Fruit fly (Drosophila melanogaster) whole organism, embryonic: ENCODE measurements around the gene smg.

ENCODE experiments used
- Ada2b ChIP-seq: fragments of 200-800 bp; sonication (Bioruptor generic); IDR thresholded peaks from 2 replicates; pipeline ENCODE4 v1.3.6; 2022; ENCODE audit warnings: missing biosample characterization, missing genetic modification characterization
- Asciz ChIP-seq: fragments of 200-800 bp; sonication (Bioruptor generic); optimal IDR thresholded peaks from 2 replicates; lab custom pipeline; 2017; ENCODE audit warnings: missing biosample characterization, mild to moderate bottlenecking, missing genetic modification characterization, missing genetic modification reagents
- BtbVII ChIP-seq: fragments of 200-800 bp; sonication (Bioruptor generic); optimal IDR thresholded peaks from 3 replicates; lab custom pipeline; 2017; ENCODE audit warnings: missing biosample characterization, mild to moderate bottlenecking, missing genetic modification characterization
- CG10267 ChIP-seq: fragments of 200-800 bp; sonication (Bioruptor generic); optimal IDR thresholded peaks from 2 replicates; lab custom pipeline; 2018; ENCODE audit warnings: missing biosample characterization, mild to moderate bottlenecking, missing genetic modification characterization, moderate library complexity
- CG10654 ChIP-seq: fragments of 200-800 bp; sonication (Bioruptor generic); optimal IDR thresholded peaks from 2 replicates; lab custom pipeline; 2016; ENCODE audit warnings: missing biosample characterization, missing genetic modification characterization
- CG11247 ChIP-seq: fragments of 200-800 bp; sonication (Bioruptor generic); IDR thresholded peaks from 2 replicates; pipeline ENCODE4 v1.3.6; 2022; ENCODE audit warnings: missing biosample characterization, missing genetic modification characterization
- CG14441 ChIP-seq: fragments of 200-800 bp; sonication (Bioruptor generic); IDR thresholded peaks from 2 replicates; pipeline ENCODE4 v1.3.6; 2022; ENCODE audit warnings: missing biosample characterization, missing genetic modification characterization
- CG14965 ChIP-seq: fragments of 200-800 bp; sonication (Bioruptor generic); optimal IDR thresholded peaks from 2 replicates; lab custom pipeline; 2016; ENCODE audit warnings: missing biosample characterization, missing genetic modification characterization, borderline replicate concordance
- CG17186 ChIP-seq: fragments of 200-800 bp; sonication (Bioruptor generic); optimal IDR thresholded peaks from 3 replicates; lab custom pipeline; 2017; ENCODE audit warnings: missing biosample characterization, missing genetic modification reagents, missing genetic modification characterization
- CG17359 ChIP-seq: fragments of 200-800 bp; sonication (Bioruptor generic); optimal IDR thresholded peaks from 3 replicates; lab custom pipeline; 2018; ENCODE audit warnings: missing biosample characterization, mild to moderate bottlenecking, missing genetic modification characterization, moderate library complexity
- CG17361 ChIP-seq: fragments of 200-800 bp; sonication (Bioruptor generic); IDR thresholded peaks from 3 replicates; pipeline ENCODE4 v1.3.6; 2022; ENCODE audit warnings: missing biosample characterization, missing genetic modification characterization
- CG17568 ChIP-seq: fragments of 200-800 bp; sonication (Bioruptor generic); optimal IDR thresholded peaks from 2 replicates; lab custom pipeline; 2018; ENCODE audit warnings: missing biosample characterization, mild to moderate bottlenecking, missing genetic modification characterization, moderate library complexity
- CG17802 ChIP-seq: fragments of 200-800 bp; sonication (Bioruptor generic); optimal IDR thresholded peaks from 2 replicates; lab custom pipeline; 2018; ENCODE audit warnings: missing biosample characterization, mild to moderate bottlenecking, missing genetic modification characterization, moderate library complexity
- CG3995 ChIP-seq: fragments of 200-800 bp; sonication (Bioruptor generic); optimal IDR thresholded peaks from 3 replicates; lab custom pipeline; 2016; ENCODE audit warnings: missing biosample characterization, missing genetic modification characterization
- CG7786 ChIP-seq: fragments of 200-800 bp; sonication (Bioruptor generic); optimal IDR thresholded peaks from 2 replicates; lab custom pipeline; 2016; ENCODE audit warnings: missing biosample characterization, missing genetic modification characterization
- CrebB ChIP-seq: fragments of 200-800 bp; sonication (Bioruptor generic); optimal IDR thresholded peaks from 3 replicates; lab custom pipeline; 2018; ENCODE audit warnings: missing biosample characterization, mild to moderate bottlenecking, missing genetic modification characterization
- D ChIP-seq, 2 experiments: fragments of 200-800 bp in 1 of 2; fragments of >200 bp in 1 of 2; sonication (Bioruptor generic) in 1 of 2; optimal IDR thresholded peaks; 2 replicates in 1 of 2; 3 replicates in 1 of 2; lab custom pipeline; 2017; ENCODE audit warnings: mild to moderate bottlenecking in 1 of 2, missing biosample characterization in 1 of 2, missing genetic modification characterization in 1 of 2, missing genetic modification reagents in 1 of 2
- Dfd ChIP-seq, 2 experiments: fragments of >200 bp; optimal IDR thresholded peaks; 2 replicates each; lab custom pipeline; 2017; ENCODE audit warnings: missing biosample characterization in 2 of 2, missing genetic modification characterization in 2 of 2
- Dll ChIP-seq: fragments of 200-800 bp; sonication (Bioruptor generic); IDR thresholded peaks from 4 replicates; pipeline ENCODE4 v1.3.6; 2022; ENCODE audit warnings: missing biosample characterization, missing genetic modification characterization; ENCODE audit not compliant: partially characterized antibody
- Fer3 ChIP-seq: fragments of 200-800 bp; sonication (Bioruptor generic); optimal IDR thresholded peaks from 2 replicates; lab custom pipeline; 2018; ENCODE audit warnings: missing biosample characterization, mild to moderate bottlenecking, missing genetic modification characterization, moderate library complexity
- HHEX ChIP-seq: fragments of 200-800 bp; sonication (Bioruptor generic); optimal IDR thresholded peaks from 3 replicates; lab custom pipeline; 2017; ENCODE audit warnings: missing biosample characterization, mild to moderate bottlenecking, missing genetic modification characterization, missing genetic modification reagents
- HmgZ ChIP-seq: fragments of 200-800 bp; sonication (Bioruptor generic); optimal IDR thresholded peaks from 2 replicates; lab custom pipeline; 2018; ENCODE audit warnings: missing biosample characterization, mild to moderate bottlenecking, missing genetic modification characterization
- Hr51 ChIP-seq, 2 experiments: fragments of 200-800 bp; sonication (Bioruptor generic); optimal IDR thresholded peaks; 2 replicates in 1 of 2; 3 replicates in 1 of 2; lab custom pipeline; 2016 to 2018; ENCODE audit warnings: missing biosample characterization in 2 of 2, missing genetic modification characterization in 2 of 2, mild to moderate bottlenecking in 1 of 2, moderate library complexity in 1 of 2
- Lim3 ChIP-seq: fragments of 200-800 bp; sonication (Bioruptor generic); IDR thresholded peaks from 2 replicates; pipeline ENCODE4 v1.3.6; 2022; ENCODE audit warnings: missing biosample characterization, missing genetic modification characterization
- MTF-1 ChIP-seq: fragments of 200-800 bp; sonication (Bioruptor generic); optimal IDR thresholded peaks from 2 replicates; lab custom pipeline; 2018; ENCODE audit warnings: missing biosample characterization, mild to moderate bottlenecking, missing genetic modification characterization, borderline replicate concordance
- Myb ChIP-seq: fragments of 200-800 bp; sonication (Bioruptor generic); optimal IDR thresholded peaks from 2 replicates; lab custom pipeline; 2016; ENCODE audit warnings: missing biosample characterization, missing genetic modification characterization
- Spps ChIP-seq: fragments of 200-800 bp; sonication (Bioruptor generic); optimal IDR thresholded peaks from 2 replicates; lab custom pipeline; 2018; ENCODE audit warnings: missing biosample characterization, mild to moderate bottlenecking, missing genetic modification characterization
- Sry-β ChIP-seq: fragments of 200-800 bp; sonication (Bioruptor generic); optimal IDR thresholded peaks from 2 replicates; lab custom pipeline; 2018; ENCODE audit warnings: missing biosample characterization, mild to moderate bottlenecking, missing genetic modification characterization, moderate library complexity
- Trl ChIP-seq, 3 experiments: fragments of >200 bp in 2 of 3; fragments of 200-800 bp in 1 of 3; sonication (Bioruptor generic) in 1 of 3; optimal IDR thresholded peaks; 2 replicates in 1 of 3; 3 replicates in 2 of 3; lab custom pipeline; 2016 to 2017; ENCODE audit warnings: missing biosample characterization in 1 of 3, missing genetic modification characterization in 1 of 3
- Usf ChIP-seq: fragments of 200-800 bp; sonication (Bioruptor generic); optimal IDR thresholded peaks from 2 replicates; lab custom pipeline; 2017; ENCODE audit warnings: missing genotype, missing biosample characterization, missing genetic modification characterization
- ab ChIP-seq: fragments of 200-800 bp; sonication (Bioruptor generic); optimal IDR thresholded peaks from 2 replicates; lab custom pipeline; 2016; ENCODE audit warnings: missing biosample characterization, missing genetic modification characterization
- ac ChIP-seq: fragments of 200-800 bp; sonication (Bioruptor generic); optimal IDR thresholded peaks from 3 replicates; lab custom pipeline; 2017; ENCODE audit warnings: missing biosample characterization, mild to moderate bottlenecking, missing genetic modification characterization
- aop ChIP-seq: fragments of 200-800 bp; sonication (Bioruptor generic); IDR thresholded peaks from 2 replicates; pipeline ENCODE4 v1.3.6; 2022; ENCODE audit warnings: missing biosample characterization, missing genetic modification characterization
- ftz-f1 ChIP-seq: fragments of 200-800 bp; sonication (Bioruptor generic); optimal IDR thresholded peaks from 2 replicates; lab custom pipeline; 2016; ENCODE audit warnings: missing biosample characterization, missing genetic modification characterization
- gce ChIP-seq: fragments of 200-800 bp; sonication (Bioruptor generic); IDR thresholded peaks from 3 replicates; pipeline ENCODE4 v1.3.6; 2022; ENCODE audit warnings: missing biosample characterization, missing genetic modification characterization
- gcm2 ChIP-seq: fragments of 200-800 bp; sonication (Bioruptor generic); optimal IDR thresholded peaks from 2 replicates; lab custom pipeline; 2016; ENCODE audit warnings: missing biosample characterization, missing genetic modification characterization
- gfzf ChIP-seq: fragments of 200-800 bp; sonication (Bioruptor generic); optimal IDR thresholded peaks from 2 replicates; lab custom pipeline; 2016; ENCODE audit warnings: missing biosample characterization, mild to moderate bottlenecking, missing genetic modification characterization, moderate library complexity
- grau ChIP-seq: fragments of 200-800 bp; optimal IDR thresholded peaks from 3 replicates; lab custom pipeline; 2019; ENCODE audit warnings: missing biosample characterization, mild to moderate bottlenecking, missing genetic modification characterization, moderate library complexity
- h ChIP-seq: fragments of >200 bp; optimal IDR thresholded peaks from 2 replicates; lab custom pipeline; 2017
- ken ChIP-seq: fragments of 200-800 bp; sonication (Bioruptor generic); IDR thresholded peaks from 3 replicates; pipeline ENCODE4 v1.3.6; 2022; ENCODE audit warnings: missing biosample characterization, missing genetic modification characterization
- otp ChIP-seq: fragments of 200-800 bp; sonication (Bioruptor generic); IDR thresholded peaks from 3 replicates; pipeline ENCODE4, ENCODE4 v1.3.6; 2022; ENCODE audit warnings: missing biosample characterization, missing genetic modification characterization
- pb ChIP-seq: fragments of 200-800 bp; sonication (Bioruptor generic); optimal IDR thresholded peaks from 3 replicates; lab custom pipeline; 2016; ENCODE audit warnings: missing biosample characterization, missing genetic modification characterization
- prd ChIP-seq, 3 experiments: fragments of >200 bp in 2 of 3; fragments of 200-800 bp in 1 of 3; sonication (Bioruptor generic) in 1 of 3; optimal IDR thresholded peaks in 2 of 3; IDR thresholded peaks in 1 of 3; 2 replicates in 2 of 3; 3 replicates in 1 of 3; pipeline versions ENCODE4 v1.3.6 to Lab custom; 2017 to 2022; ENCODE audit warnings: missing biosample characterization in 1 of 3, missing genetic modification characterization in 1 of 3
- rib ChIP-seq: fragments of 200-800 bp; sonication (Bioruptor generic); IDR thresholded peaks from 2 replicates; pipeline ENCODE4 v1.3.6; 2022; ENCODE audit warnings: missing biosample characterization, missing genetic modification characterization
- seq ChIP-seq: fragments of 200-800 bp; sonication (Bioruptor generic); IDR thresholded peaks from 2 replicates; pipeline ENCODE4 v1.3.6; 2022; ENCODE audit warnings: missing biosample characterization, missing genetic modification characterization
- so ChIP-seq: fragments of 200-800 bp; sonication (Bioruptor generic); IDR thresholded peaks from 3 replicates; pipeline ENCODE4 v1.3.6; 2022; ENCODE audit warnings: missing biosample characterization, missing genetic modification characterization
- sug ChIP-seq: fragments of 200-800 bp; optimal IDR thresholded peaks from 2 replicates; lab custom pipeline; 2019; ENCODE audit warnings: missing biosample characterization, mild to moderate bottlenecking, missing genetic modification characterization, moderate library complexity
- toy ChIP-seq: fragments of 200-800 bp; sonication (Bioruptor generic); IDR thresholded peaks from 2 replicates; pipeline ENCODE4 v1.3.6; 2022; ENCODE audit warnings: missing biosample characterization, missing genetic modification characterization
- wek ChIP-seq: fragments of 200-800 bp; sonication (Bioruptor generic); optimal IDR thresholded peaks from 3 replicates; lab custom pipeline; 2018; ENCODE audit warnings: missing biosample characterization, mild to moderate bottlenecking, missing genetic modification characterization, moderate library complexity

smg gene

dm6 chr3L:9025680-9026079, 27.9 kb upstream of the smg start (continued):
- TF ChIP-seq Fer3 (tag; lab: Kevin White, UChicago) (peak; percentile 79), HmgZ (tag; lab: Kevin White, UChicago) (peak; percentile 64), Lim3 (GFP tag; lab: Robert Waterston, UW) (peak; percentile 54; the same call in 1 of the 2 replicates), CG7786 (peak; percentile 66), rib (GFP tag; lab: Robert Waterston, UW) (peak; percentile 67; the same call in 1 of the 2 replicates), CG17361 (GFP tag; lab: Robert Waterston, UW) (peak; percentile 84), so (GFP tag; lab: Robert Waterston, UW) (peak; percentile 88), Spps (tag; lab: Kevin White, UChicago) (peak; percentile 47), CG14965 (GFP tag; lab: Kevin White, UChicago) (peak; percentile 37), CG10654 (peak; percentile 65), CG11247 (GFP tag; lab: Robert Waterston, UW) (peak; percentile 78), Trl (optimal IDR thresholded peaks at IDR 0.05; lab: Kevin White, UChicago) (no peak), Trl (GFP tag; optimal IDR thresholded peaks at IDR 0.05; lab: Kevin White, UChicago) (peak; percentile 76), wek (GFP tag; lab: Kevin White, UChicago) (peak; percentile 15), D (optimal IDR thresholded peaks at IDR 0.05; lab: Kevin White, UChicago) (no peak), D (GFP tag; optimal IDR thresholded peaks at IDR 0.05; lab: Kevin White, UChicago) (peak; percentile 78), Dfd (GFP tag; optimal IDR thresholded peaks at IDR 0.05; lab: Kevin White, UChicago) (no peak), ac (GFP tag; lab: Kevin White, UChicago) (peak; percentile 53), Dll (no peak), grau (tag; lab: Kevin White, UChicago) (peak; percentile 84), CG10267 (peak; percentile 78), Usf (peak; percentile 10), ftz-f1 (GFP tag; lab: Kevin White, UChicago) (no peak), CG17802 (tag; lab: Kevin White, UChicago) (peak; percentile 43), pb (GFP tag; lab: Kevin White, UChicago) (peak; percentile 52), otp (GFP tag; lab: Robert Waterston, UW) (peak; percentile 70), Asciz (GFP tag; lab: Kevin White, UChicago) (peak; percentile 84), sug (tag; lab: Kevin White, UChicago) (peak; percentile 42), aop (GFP tag; lab: Robert Waterston, UW) (peak; percentile 66; the same call in 1 of the 2 replicates), CG3995 (GFP tag; lab: Kevin White, UChicago) (peak; percentile 12), gce (peak; percentile 78), CG17568 (peak; percentile 65), seq (GFP tag; lab: Robert Waterston, UW) (peak; percentile 87), HHEX (GFP tag; lab: Kevin White, UChicago) (peak; percentile 70), prd (optimal IDR thresholded peaks at IDR 0.05; lab: Kevin White, UChicago) (no peak), prd (GFP tag; IDR thresholded peaks at IDR 0.05; lab: Robert Waterston, UW) (peak; percentile 94), Ada2b (peak; percentile 94), ab (peak; percentile 37), Myb (GFP tag; lab: Kevin White, UChicago) (peak; percentile 27), MTF-1 (GFP tag; lab: Kevin White, UChicago) (no peak), gcm2 (GFP tag; lab: Kevin White, UChicago) (peak; percentile 75), CG14441 (peak; percentile 90), Hr51 (GFP tag; optimal IDR thresholded peaks at IDR 0.05; lab: Kevin White, UChicago) (peak; percentile 68 to 90), BtbVII (peak; percentile 65), gfzf (no peak), ken (peak; percentile 88), h (no peak), CG17359 (tag; lab: Kevin White, UChicago) (peak; percentile 86), CG17186 (no peak), Sry-β (GFP tag; lab: Kevin White, UChicago) (no peak), toy (GFP tag; lab: Robert Waterston, UW) (peak; percentile 53; the same call in 1 of the 2 replicates), CrebB (peak; percentile 67)
